Worm (Caenorhabditis elegans): ENCODE data around the gene rabr-2.

DNA sequence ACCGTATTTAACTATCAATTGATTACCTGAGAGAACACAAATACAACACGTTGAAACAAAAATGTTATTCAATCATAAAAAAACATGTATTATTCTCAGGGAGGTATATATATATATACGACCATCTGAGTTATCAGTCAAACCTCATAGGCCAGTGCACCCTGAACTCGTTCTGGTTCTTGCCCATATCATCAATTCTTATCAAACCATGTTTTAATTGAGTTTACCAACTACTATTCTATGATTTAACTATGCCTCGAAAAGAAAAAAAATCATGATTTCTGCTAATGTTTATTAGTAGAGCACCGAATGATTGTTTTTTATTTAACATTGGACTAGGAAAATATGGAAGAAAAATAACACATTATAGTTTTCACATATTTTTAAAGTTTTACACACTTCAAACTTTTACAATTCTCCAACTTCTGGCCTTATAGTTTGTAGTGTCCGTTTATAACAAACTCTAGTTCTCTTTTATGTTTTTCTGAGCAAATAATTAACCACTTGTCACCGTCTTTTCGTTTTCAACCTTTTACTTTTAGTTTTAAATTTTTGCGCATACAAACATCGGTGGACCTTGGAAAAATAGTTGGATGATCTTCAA is 50.8 kb downstream of the rabr-2 start:
- no peak for TF ChIP-seq F49E8.2 (tag; optimal IDR thresholded peaks at IDR 0.05; ENCODE audit: insufficient read depth)
- no peak for TF ChIP-seq ama-1 (optimal IDR thresholded peaks at IDR 0.05)
- no peak for TF ChIP-seq ama-1 (GFP tag; optimal IDR thresholded peaks at IDR 0.05)
- no peak for TF ChIP-seq ceh-100 (GFP tag; IDR thresholded peaks at IDR 0.05)
- TF ChIP-seq tlf-1 (GFP tag; optimal IDR thresholded peaks at IDR 0.05), result no peak
- TF ChIP-seq unc-130 (GFP tag; optimal IDR thresholded peaks at IDR 0.05), result no peak
- TF ChIP-seq egl-18 (GFP tag; IDR thresholded peaks at IDR 0.05), result no peak
- no peak for TF ChIP-seq F39B2.1 (GFP tag; IDR thresholded peaks at IDR 0.05)
